Fruit fly (Drosophila melanogaster): ENCODE measurements around the gene Esyt2.

DNA sequence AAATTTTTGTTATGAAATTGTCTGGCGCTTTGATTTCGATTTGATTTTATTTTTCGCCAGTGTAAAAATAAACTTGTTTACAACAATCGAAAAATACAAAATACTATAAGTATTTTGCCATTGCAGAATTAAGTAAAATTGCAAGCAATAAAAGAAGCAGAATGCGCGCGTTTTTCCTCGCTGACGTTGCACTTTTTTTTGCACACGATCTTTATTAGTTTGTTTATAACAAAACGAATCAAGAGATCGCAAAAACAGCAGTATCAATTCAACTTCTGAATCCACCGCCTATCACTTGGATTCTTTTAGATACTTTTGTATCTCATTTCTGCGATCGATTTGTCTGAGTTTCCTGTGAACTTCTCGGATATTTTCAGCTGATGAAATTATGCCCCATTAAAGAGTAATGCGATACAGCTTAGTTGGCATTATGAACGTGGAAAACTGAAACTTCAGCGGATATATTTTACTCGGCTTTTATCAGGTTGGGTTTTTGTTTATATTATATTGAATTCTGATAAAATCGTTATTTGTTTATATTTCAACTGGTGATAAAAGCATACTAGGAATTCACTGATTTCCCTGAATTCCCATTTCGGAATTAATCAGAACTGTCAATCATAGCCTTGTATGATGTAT, 28.7 kb downstream of the Esyt2 start:
- TF ChIP-seq h (GFP tag; optimal IDR thresholded peaks at IDR 0.05) (no peak), fru (GFP tag; optimal IDR thresholded peaks at IDR 0.05) (no peak), psq (GFP tag; optimal IDR thresholded peaks at IDR 0.05) (no peak), usp (GFP tag; optimal IDR thresholded peaks at IDR 0.05) (no peak), Abd-B (GFP tag; optimal IDR thresholded peaks at IDR 0.05) (no peak), ey (GFP tag; optimal IDR thresholded peaks at IDR 0.05) (no peak), CG9705 (GFP tag; optimal IDR thresholded peaks at IDR 0.05) (no peak), lola (GFP tag; optimal IDR thresholded peaks at IDR 0.05) (no peak), dmrt93B (GFP tag; optimal IDR thresholded peaks at IDR 0.05) (no peak)
